Fruit fly (Drosophila melanogaster): ENCODE measurements around the gene CG32191.

The CG32191 gene

dm6 chr3L:17841085-17841606 is 32.2 kb upstream of the CG32191 start, which contains the start of gene CG5577 (continued):
- TF ChIP-seq CG2199 (GFP tag; IDR thresholded peaks at IDR 0.05) (no peak), bsh (GFP tag; optimal IDR thresholded peaks at IDR 0.05) (no peak), mam (GFP tag; optimal IDR thresholded peaks at IDR 0.05) (peak; percentile 22), NFAT (GFP tag; IDR thresholded peaks at IDR 0.05) (no peak), CG30020 (tag; optimal IDR thresholded peaks at IDR 0.05) (no peak), CG18262 (tag; optimal IDR thresholded peaks at IDR 0.05) (no peak), schlank (tag; optimal IDR thresholded peaks at IDR 0.05) (no peak), CG15269 (tag; optimal IDR thresholded peaks at IDR 0.05) (peak; percentile 27), ap (GFP tag; IDR thresholded peaks at IDR 0.05) (no peak), CG3995 (GFP tag; optimal IDR thresholded peaks at IDR 0.05) (peak; percentile 75), CG1647 (GFP tag; optimal IDR thresholded peaks at IDR 0.05) (no peak), dysf (GFP tag; IDR thresholded peaks at IDR 0.05) (0 out of 3 replicates have a peak, but pooled peaks have one; percentile 12), lilli (GFP tag; optimal IDR thresholded peaks at IDR 0.05) (peak; percentile 30), her (GFP tag; optimal IDR thresholded peaks at IDR 0.05) (peak; percentile 12), gro (GFP tag; optimal IDR thresholded peaks at IDR 0.05) (no peak), vnd (GFP tag; IDR thresholded peaks at IDR 0.05; ENCODE audit: partially characterized antibody) (peak; percentile 60; the same call in 2 of the 3 replicates), pum (GFP tag; optimal IDR thresholded peaks at IDR 0.05) (no peak), CG12744 (GFP tag; optimal IDR thresholded peaks at IDR 0.05) (no peak), CG18599 (GFP tag; optimal IDR thresholded peaks at IDR 0.05) (no peak), jing (GFP tag; optimal IDR thresholded peaks at IDR 0.05) (no peak), CG1603 (tag; optimal IDR thresholded peaks at IDR 0.05) (peak; percentile 9), wek (GFP tag; optimal IDR thresholded peaks at IDR 0.05) (no peak), ab (GFP tag; optimal IDR thresholded peaks at IDR 0.05) (no peak), lmd (GFP tag; IDR thresholded peaks at IDR 0.05) (peak; percentile 15; the same call in 1 of the 2 replicates), Asciz (GFP tag; optimal IDR thresholded peaks at IDR 0.05) (no peak), repo (GFP tag; optimal IDR thresholded peaks at IDR 0.05) (no peak), Bdp1 (GFP tag; optimal IDR thresholded peaks at IDR 0.05) (no peak), Tbp (GFP tag; optimal IDR thresholded peaks at IDR 0.05) (no peak), zfh2 (GFP tag; optimal IDR thresholded peaks at IDR 0.05) (peak; percentile 9), salm (tag; optimal IDR thresholded peaks at IDR 0.05) (no peak), CG13894 (tag; optimal IDR thresholded peaks at IDR 0.05) (peak; percentile 53), gem (tag; optimal IDR thresholded peaks at IDR 0.05) (no peak), CG15514 (GFP tag; optimal IDR thresholded peaks at IDR 0.05) (peak; percentile 56), lov (optimal IDR thresholded peaks at IDR 0.05) (no peak), lov (GFP tag; IDR thresholded peaks at IDR 0.05) (0 out of 3 replicates have a peak, but pooled peaks have one; percentile 9)

- TF ChIP-seq Doc3 (GFP tag; IDR thresholded peaks at IDR 0.05; ENCODE audit: partially characterized antibody): no peak
- no peak for TF ChIP-seq NFAT (GFP tag; IDR thresholded peaks at IDR 0.05)
- TF ChIP-seq CG8290 (GFP tag; optimal IDR thresholded peaks at IDR 0.05): no peak
- TF ChIP-seq CG8290 (tag; optimal IDR thresholded peaks at IDR 0.05): no peak
- TF ChIP-seq CG17802 (tag; optimal IDR thresholded peaks at IDR 0.05): no peak
- no peak for TF ChIP-seq CG8944 (GFP tag; optimal IDR thresholded peaks at IDR 0.05)
Observed at dm6 chr3L:17835074-17835473, 26.1 kb upstream of the CG32191 start, which contains the start of gene CG32189. Gene CG32189, minus strand, starts transcription at chr3L:17835174.

All from whole organism, embryonic.